Worm (Caenorhabditis elegans) whole organism, mixed stage, embryonic: Measurements from ENCODE around the gene nfm-1.

Experiments used
- bed-3 ChIP-seq: fragments of 200-800 bp; sonication (Bioruptor generic); optimal IDR thresholded peaks from 3 replicates; lab custom pipeline; 2018; ENCODE audit warnings: mild to moderate bottlenecking, missing genetic modification characterization, moderate library complexity, missing compliant biosample characterization
- blmp-1 ChIP-seq: fragments of 150-350 bp; optimal IDR thresholded peaks from 2 replicates; lab custom pipeline; 2014; ENCODE audit warnings: missing biosample characterization, missing genetic modification characterization
- ceh-39 ChIP-seq: fragments of 150-350 bp; optimal IDR thresholded peaks from 2 replicates; lab custom pipeline; 2014; ENCODE audit warnings: missing biosample characterization, missing genetic modification characterization
- ceh-83 ChIP-seq: fragments of 200-800 bp; sonication (Bioruptor generic); optimal IDR thresholded peaks from 2 replicates; lab custom pipeline; 2018; ENCODE audit warnings: mild to moderate bottlenecking, missing genetic modification characterization, missing compliant biosample characterization
- ces-1 ChIP-seq: fragments of 150-350 bp; optimal IDR thresholded peaks from 2 replicates; lab custom pipeline; 2014; ENCODE audit warnings: missing biosample characterization, missing genetic modification reagents, missing genetic modification characterization
- drap-1 ChIP-seq: fragments of 200-800 bp; sonication (Bioruptor generic); optimal IDR thresholded peaks from 3 replicates; lab custom pipeline; 2018; ENCODE audit warnings: mild to moderate bottlenecking, missing genetic modification characterization, missing compliant biosample characterization
- elt-3 ChIP-seq: fragments of 150-350 bp; optimal IDR thresholded peaks from 2 replicates; lab custom pipeline; 2014; ENCODE audit warnings: missing biosample characterization, missing genetic modification characterization
- flh-1 ChIP-seq: fragments of 200-800 bp; sonication (Bioruptor generic); optimal IDR thresholded peaks from 2 replicates; lab custom pipeline; 2018; ENCODE audit warnings: mild to moderate bottlenecking, missing genetic modification characterization, moderate library complexity, missing compliant biosample characterization
- ham-2 ChIP-seq: fragments of 200-800 bp; sonication (Bioruptor generic); optimal IDR thresholded peaks from 2 replicates; lab custom pipeline; 2018; ENCODE audit warnings: mild to moderate bottlenecking, missing genetic modification characterization, missing compliant biosample characterization
- hlh-1 ChIP-seq: fragments of 150-350 bp; optimal IDR thresholded peaks from 2 replicates; lab custom pipeline; 2014; ENCODE audit warnings: missing biosample characterization, missing genetic modification reagents, missing genetic modification characterization
- lin-13 ChIP-seq: fragments of 150-350 bp; optimal IDR thresholded peaks from 2 replicates; lab custom pipeline; 2014; ENCODE audit warnings: missing biosample characterization, missing genetic modification characterization
- lin-32 ChIP-seq: fragments of 200-800 bp; sonication (Bioruptor generic); optimal IDR thresholded peaks from 2 replicates; lab custom pipeline; 2018; ENCODE audit warnings: mild to moderate bottlenecking, missing genetic modification characterization, missing compliant biosample characterization
- lsy-2 ChIP-seq: fragments of 150-350 bp; optimal IDR thresholded peaks from 2 replicates; lab custom pipeline; 2014; ENCODE audit warnings: missing biosample characterization, missing genetic modification characterization
- mab-5 ChIP-seq: fragments of 150-350 bp; optimal IDR thresholded peaks from 2 replicates; lab custom pipeline; 2014; ENCODE audit warnings: missing biosample characterization, missing genetic modification characterization
- mep-1 ChIP-seq: fragments of 150-350 bp; optimal IDR thresholded peaks from 2 replicates; lab custom pipeline; 2017; ENCODE audit warnings: missing biosample characterization, missing genetic modification reagents, missing genetic modification characterization, inconsistent platforms
- mls-2 ChIP-seq: sonication (generic microtip); optimal IDR thresholded peaks from 2 replicates; lab custom pipeline; 2016; ENCODE audit warnings: mild to moderate bottlenecking, missing genetic modification characterization, moderate library complexity, missing compliant biosample characterization
- nhr-12 ChIP-seq: fragments of 150-350 bp; optimal IDR thresholded peaks from 2 replicates; lab custom pipeline; 2014; ENCODE audit warnings: missing biosample characterization, missing genetic modification characterization
- nhr-2 ChIP-seq: fragments of 150-350 bp; optimal IDR thresholded peaks from 2 replicates; lab custom pipeline; 2014; ENCODE audit warnings: missing biosample characterization, missing genetic modification characterization
- nhr-237 ChIP-seq: fragments of 150-350 bp; optimal IDR thresholded peaks from 2 replicates; lab custom pipeline; 2014; ENCODE audit warnings: missing biosample characterization, missing genetic modification characterization
- nhr-28 ChIP-seq: fragments of 150-350 bp; optimal IDR thresholded peaks from 2 replicates; lab custom pipeline; 2014; ENCODE audit warnings: missing biosample characterization, missing genetic modification characterization
- nhr-76 ChIP-seq: sonication (generic microtip); optimal IDR thresholded peaks from 2 replicates; lab custom pipeline; 2017; ENCODE audit warnings: missing biosample characterization, missing genetic modification characterization
- pha-4 ChIP-seq: fragments of 150-350 bp; optimal IDR thresholded peaks from 2 replicates; lab custom pipeline; 2018; ENCODE audit warnings: missing biosample characterization, missing genetic modification reagents, missing genetic modification characterization
- sem-2 ChIP-seq: fragments of 200-800 bp; sonication (Bioruptor generic); optimal IDR thresholded peaks from 2 replicates; lab custom pipeline; 2018; ENCODE audit warnings: mild to moderate bottlenecking, missing genetic modification characterization, missing compliant biosample characterization
- snpc-4 ChIP-seq: fragments of 150-350 bp; optimal IDR thresholded peaks from 2 replicates; lab custom pipeline; 2014; ENCODE audit warnings: missing biosample characterization, missing genetic modification characterization
- sptf-1 ChIP-seq: sonication (generic microtip); optimal IDR thresholded peaks from 2 replicates; lab custom pipeline; 2017; ENCODE audit warnings: mild to moderate bottlenecking, missing genetic modification characterization, moderate library complexity, missing compliant biosample characterization
- tbx-8 ChIP-seq: fragments of 200-800 bp; sonication (Bioruptor generic); optimal IDR thresholded peaks from 2 replicates; lab custom pipeline; 2018; ENCODE audit warnings: mild to moderate bottlenecking, missing genetic modification characterization, moderate library complexity, missing compliant biosample characterization
- unc-120 ChIP-seq: sonication (generic microtip); optimal IDR thresholded peaks from 2 replicates; lab custom pipeline; 2017; ENCODE audit warnings: missing genetic modification characterization, missing compliant biosample characterization; ENCODE audit not compliant: poor library complexity, severe bottlenecking
- unc-39 ChIP-seq: fragments of 150-350 bp; optimal IDR thresholded peaks from 2 replicates; lab custom pipeline; 2014; ENCODE audit warnings: missing biosample characterization, missing genetic modification characterization
- unc-62 ChIP-seq: fragments of 150-350 bp; optimal IDR thresholded peaks from 2 replicates; lab custom pipeline; 2014; ENCODE audit warnings: missing biosample characterization, missing genetic modification reagents, missing genetic modification characterization
- zip-8 ChIP-seq: fragments of 150-350 bp; optimal IDR thresholded peaks from 2 replicates; lab custom pipeline; 2014; ENCODE audit warnings: missing biosample characterization, missing genetic modification characterization
- ztf-11 ChIP-seq: fragments of 150-350 bp; optimal IDR thresholded peaks from 2 replicates; lab custom pipeline; 2014; ENCODE audit warnings: missing biosample characterization, missing genetic modification characterization

nfm-1 gene

ce11 chrIII:6195718-6196117 lies 36.5 kb downstream of the nfm-1 start:
- TF ChIP-seq flh-1 (no peak), ham-2 (GFP tag; lab: Kevin White, UChicago) (no peak), nhr-12 (tag; lab: Kevin White, UChicago) (no peak)

ce11 chrIII:6198378-6199234 lies 39.4 kb downstream of the nfm-1 start, which contains the start of the genes C23G10.7 and rpn-2:
C23G10.7 (minus strand) TSS chrIII:6198414.
rpn-2 (plus strand) TSS chrIII:6199184.
- TF ChIP-seq mep-1 (tag; lab: Kevin White, UChicago) = peak; percentile 34
- TF ChIP-seq lsy-2 (tag; lab: Kevin White, UChicago) = peak; percentile 49
- TF ChIP-seq ceh-83 = no peak
- TF ChIP-seq unc-120 (tag; lab: Kevin White, UChicago) = peak; percentile 23

- TF ChIP-seq lin-32 (GFP tag; lab: Kevin White, UChicago) = no peak
- TF ChIP-seq mep-1 (tag; lab: Kevin White, UChicago) = no peak
- no peak for TF ChIP-seq tbx-8 (GFP tag; lab: Kevin White, UChicago)
- TF ChIP-seq sptf-1 = no peak
- TF ChIP-seq flh-1 = no peak
- no peak for TF ChIP-seq pha-4 (tag; lab: Kevin White, UChicago)
- TF ChIP-seq elt-3 (tag; lab: Kevin White, UChicago) = no peak
- no peak for TF ChIP-seq lin-13 (tag; lab: Kevin White, UChicago)
- TF ChIP-seq unc-39 (tag; lab: Kevin White, UChicago) = no peak
- no peak for TF ChIP-seq zip-8 (tag; lab: Kevin White, UChicago)
- no peak for TF ChIP-seq unc-120 (tag; lab: Kevin White, UChicago)
- no peak for TF ChIP-seq ces-1 (GFP tag; lab: Kevin White, UChicago)
- TF ChIP-seq sem-2 (GFP tag; lab: Kevin White, UChicago) = no peak
- TF ChIP-seq lsy-2 (tag; lab: Kevin White, UChicago) = no peak
- TF ChIP-seq ztf-11 (tag; lab: Kevin White, UChicago) = no peak
- no peak for TF ChIP-seq snpc-4 (tag; lab: Kevin White, UChicago)
These were observed 42.1 kb downstream of the nfm-1 start for ce11 chrIII:6201325-6201724.

ce11 chrIII:6202440-6202839 lies 43.2 kb downstream of the nfm-1 start:
- TF ChIP-seq ceh-39 (tag; lab: Kevin White, UChicago) = no peak
- no peak for TF ChIP-seq ztf-11 (tag; lab: Kevin White, UChicago)
- no peak for TF ChIP-seq nhr-76 (tag; lab: Kevin White, UChicago)
- no peak for TF ChIP-seq ham-2 (GFP tag; lab: Kevin White, UChicago)
- no peak for TF ChIP-seq nhr-237 (tag; lab: Kevin White, UChicago)
- no peak for TF ChIP-seq nhr-2 (tag; lab: Kevin White, UChicago)
- TF ChIP-seq zip-8 (tag; lab: Kevin White, UChicago) = no peak
- TF ChIP-seq lsy-2 (tag; lab: Kevin White, UChicago) = no peak
- no peak for TF ChIP-seq lin-32 (GFP tag; lab: Kevin White, UChicago)

ce11 chrIII:6206161-6206853 lies 47.1 kb downstream of the nfm-1 start, which contains the start of the genes sna-3 and rps-3:
sna-3 (minus strand) TSS chrIII:6206211.
rps-3 (plus strand) TSS chrIII:6206803.
- no peak for TF ChIP-seq bed-3 (GFP tag; lab: Kevin White, UChicago)
- no peak for TF ChIP-seq nhr-12 (tag; lab: Kevin White, UChicago)
- TF ChIP-seq lsy-2 (tag; lab: Kevin White, UChicago) = peak; percentile 87
- no peak for TF ChIP-seq nhr-28
- TF ChIP-seq mls-2 = peak; percentile 69
- peak; percentile 32 for TF ChIP-seq pha-4 (tag; lab: Kevin White, UChicago)
- no peak for TF ChIP-seq ces-1 (GFP tag; lab: Kevin White, UChicago)
- no peak for TF ChIP-seq blmp-1 (tag; lab: Kevin White, UChicago)
- peak; percentile 35 for TF ChIP-seq sptf-1
- no peak for TF ChIP-seq drap-1
- TF ChIP-seq unc-120 (tag; lab: Kevin White, UChicago) = peak; percentile 49
- peak; percentile 74 for TF ChIP-seq ceh-39 (tag; lab: Kevin White, UChicago)
- peak; percentile 43 for TF ChIP-seq nhr-2 (tag; lab: Kevin White, UChicago)
- no peak for TF ChIP-seq snpc-4 (tag; lab: Kevin White, UChicago)
- TF ChIP-seq lin-13 (tag; lab: Kevin White, UChicago) = peak; percentile 75
- peak; percentile 60 for TF ChIP-seq hlh-1
- peak; percentile 14 for TF ChIP-seq unc-62 (GFP tag; lab: Kevin White, UChicago)
- peak; percentile 83 for TF ChIP-seq mep-1 (tag; lab: Kevin White, UChicago)
- no peak for TF ChIP-seq elt-3 (tag; lab: Kevin White, UChicago)
- peak; percentile 63 for TF ChIP-seq nhr-237 (tag; lab: Kevin White, UChicago)
- TF ChIP-seq ceh-83 = no peak
- TF ChIP-seq mab-5 (tag; lab: Kevin White, UChicago) = no peak
- no peak for TF ChIP-seq flh-1
- TF ChIP-seq, all 35 proteins: peak for 12
